Worm (Caenorhabditis elegans) whole organism, L4/young adult: ENCODE results near the gene scl-7.

Source experiments
- W03F9.2 ChIP-seq: fragments of 150-350 bp; optimal IDR thresholded peaks from 2 replicates; lab custom pipeline; 2014; ENCODE audit warnings: missing biosample characterization, missing genetic modification characterization
- dao-5 ChIP-seq: sonication (generic microtip); optimal IDR thresholded peaks from 2 replicates; lab custom pipeline; 2016; ENCODE audit warnings: missing genotype, missing genetic modification characterization, moderate library complexity, missing compliant biosample characterization
- him-1 ChIP-seq: sonication (generic microtip); optimal IDR thresholded peaks from 2 replicates; lab custom pipeline; 2016; ENCODE audit warnings: missing genotype, missing genetic modification reagents, missing genetic modification characterization, missing compliant biosample characterization

scl-7 gene

ce11 chrIV:13036835-13037234, 33.4 kb upstream of the scl-7 start:
- TF ChIP-seq W03F9.2 (tag; lab: Kevin White, UChicago) = no peak
- TF ChIP-seq dao-5 (tag; lab: Kevin White, UChicago) = no peak
- TF ChIP-seq him-1 (tag; lab: Kevin White, UChicago) = no peak

ce11 chrIV:13038888-13039287, 31.4 kb upstream of the scl-7 start, which contains the start of gene F49E11.2:
Gene F49E11.2, minus strand, starts transcription at chrIV:13038988.
- TF ChIP-seq him-1 (tag; lab: Kevin White, UChicago) = no peak
- TF ChIP-seq W03F9.2 (tag; lab: Kevin White, UChicago) = no peak
- TF ChIP-seq dao-5 (tag; lab: Kevin White, UChicago) = no peak

- no peak for TF ChIP-seq W03F9.2 (tag; lab: Kevin White, UChicago)
- no peak for TF ChIP-seq dao-5 (tag; lab: Kevin White, UChicago)
- no peak for TF ChIP-seq him-1 (tag; lab: Kevin White, UChicago)
Measured at ce11 chrIV:13041486-13041885, 28.8 kb upstream of the scl-7 start.

ce11 chrIV:13042091-13042490, 28.2 kb upstream of the scl-7 start, which contains the start of gene amt-2:
Gene amt-2, plus strand, starts transcription at chrIV:13042391.
- TF ChIP-seq W03F9.2 (tag; lab: Kevin White, UChicago) (no peak), him-1 (tag; lab: Kevin White, UChicago) (no peak), dao-5 (tag; lab: Kevin White, UChicago) (no peak)

ce11 chrIV:13044980-13045379, 25.3 kb upstream of the scl-7 start:
- no peak for TF ChIP-seq him-1 (tag; lab: Kevin White, UChicago)
- TF ChIP-seq dao-5 (tag; lab: Kevin White, UChicago) = no peak
- no peak for TF ChIP-seq W03F9.2 (tag; lab: Kevin White, UChicago)

- no peak for TF ChIP-seq W03F9.2 (tag; lab: Kevin White, UChicago)
Measured at ce11 chrIV:13046848-13047247, 23.4 kb upstream of the scl-7 start, which contains the start of gene scl-9. Gene scl-9, plus strand, starts transcription at chrIV:13047148.

ce11 chrIV:13048157-13048556, 22.1 kb upstream of the scl-7 start, which contains the start of gene scl-10:
Gene scl-10, plus strand, starts transcription at chrIV:13048457.
- TF ChIP-seq W03F9.2 (tag; lab: Kevin White, UChicago) = no peak
- no peak for TF ChIP-seq dao-5 (tag; lab: Kevin White, UChicago)
- TF ChIP-seq him-1 (tag; lab: Kevin White, UChicago) = no peak

ce11 chrIV:13051073-13051472, 19.2 kb upstream of the scl-7 start, which contains the start of gene scl-11:
Gene scl-11, plus strand, starts transcription at chrIV:13051373.
- TF ChIP-seq him-1 (tag; lab: Kevin White, UChicago) (no peak), W03F9.2 (tag; lab: Kevin White, UChicago) (no peak), dao-5 (tag; lab: Kevin White, UChicago) (no peak)

ce11 chrIV:13052568-13052967, 17.7 kb upstream of the scl-7 start, which contains the start of gene F49E11.7:
Gene F49E11.7, plus strand, starts transcription at chrIV:13052868.
- no peak for TF ChIP-seq dao-5 (tag; lab: Kevin White, UChicago)
- no peak for TF ChIP-seq him-1 (tag; lab: Kevin White, UChicago)
- no peak for TF ChIP-seq W03F9.2 (tag; lab: Kevin White, UChicago)

ce11 chrIV:13056026-13056425, 14.2 kb upstream of the scl-7 start, which contains the start of gene scl-1:
Gene scl-1, plus strand, starts transcription at chrIV:13056326.
- TF ChIP-seq dao-5 (tag; lab: Kevin White, UChicago) = no peak
- TF ChIP-seq W03F9.2 (tag; lab: Kevin White, UChicago) = no peak
- TF ChIP-seq him-1 (tag; lab: Kevin White, UChicago) = no peak

- no peak for TF ChIP-seq dao-5 (tag; lab: Kevin White, UChicago)
- no peak for TF ChIP-seq him-1 (tag; lab: Kevin White, UChicago)
- TF ChIP-seq W03F9.2 (tag; lab: Kevin White, UChicago) = no peak
Measured at ce11 chrIV:13057418-13057817, 12.8 kb upstream of the scl-7 start, which contains the start of gene scl-2. Gene scl-2, plus strand, starts transcription at chrIV:13057710.

- no peak for TF ChIP-seq W03F9.2 (tag; lab: Kevin White, UChicago)
- TF ChIP-seq him-1 (tag; lab: Kevin White, UChicago) = no peak
- no peak for TF ChIP-seq dao-5 (tag; lab: Kevin White, UChicago)
Measured at ce11 chrIV:13059284-13059683, 11.0 kb upstream of the scl-7 start, which contains the start of gene scl-3. Gene scl-3, plus strand, starts transcription at chrIV:13059584.

- TF ChIP-seq him-1 (tag; lab: Kevin White, UChicago) = no peak
- no peak for TF ChIP-seq W03F9.2 (tag; lab: Kevin White, UChicago)
- no peak for TF ChIP-seq dao-5 (tag; lab: Kevin White, UChicago)
Measured at ce11 chrIV:13063714-13064113, 6.5 kb upstream of the scl-7 start, which contains the start of gene scl-5. Gene scl-5, plus strand, starts transcription at chrIV:13064014.

ce11 chrIV:13066044-13066443, 4.2 kb upstream of the scl-7 start:
- no peak for TF ChIP-seq dao-5 (tag; lab: Kevin White, UChicago)
- no peak for TF ChIP-seq W03F9.2 (tag; lab: Kevin White, UChicago)
- no peak for TF ChIP-seq him-1 (tag; lab: Kevin White, UChicago)
